Fruit fly (Drosophila melanogaster) whole organism, pupa: ENCODE measurements around the gene CG45413.

ENCODE experiments used
- CG10348 ChIP-seq: fragments of 200-800 bp; sonication (Bioruptor generic); IDR thresholded peaks from 2 replicates; pipeline ENCODE4 v1.3.6; 2022; ENCODE audit warnings: missing biosample characterization, missing genetic modification characterization
- CG12605 ChIP-seq: fragments of 200-800 bp; sonication (Bioruptor generic); IDR thresholded peaks from 2 replicates; pipeline ENCODE4 v1.3.6; 2022; ENCODE audit warnings: missing biosample characterization, missing genetic modification characterization
- CG14655 ChIP-seq: fragments of 200-800 bp; sonication (Bioruptor generic); optimal IDR thresholded peaks from 3 replicates; lab custom pipeline; 2017; ENCODE audit warnings: mild to moderate bottlenecking, missing biosample characterization, missing genetic modification reagents, missing genetic modification characterization
- CG17806 ChIP-seq: fragments of 200-800 bp; sonication (Bioruptor generic); optimal IDR thresholded peaks from 2 replicates; lab custom pipeline; 2018; ENCODE audit warnings: missing biosample characterization, mild to moderate bottlenecking, missing genetic modification characterization, moderate library complexity
- CG32121 ChIP-seq: fragments of 200-800 bp; sonication (Bioruptor generic); IDR thresholded peaks from 2 replicates; pipeline ENCODE4 v1.3.6; 2022; ENCODE audit warnings: missing biosample characterization, missing genetic modification characterization
- CG34367 ChIP-seq: fragments of 200-800 bp; sonication (Bioruptor generic); optimal IDR thresholded peaks from 2 replicates; lab custom pipeline; 2018; ENCODE audit warnings: missing biosample characterization, mild to moderate bottlenecking, missing genetic modification characterization
- CG9948 ChIP-seq: fragments of 200-800 bp; sonication (Bioruptor generic); optimal IDR thresholded peaks from 2 replicates; lab custom pipeline; 2018; ENCODE audit warnings: missing biosample characterization, mild to moderate bottlenecking, missing genetic modification characterization, moderate library complexity
- EcR ChIP-seq: fragments of 200-800 bp; sonication (Bioruptor generic); optimal IDR thresholded peaks from 3 replicates; lab custom pipeline; 2019; ENCODE audit warnings: missing biosample characterization, missing genetic modification characterization, mild to moderate bottlenecking, moderate library complexity, missing genetic modification reagents
- Pif1A ChIP-seq: fragments of 200-800 bp; sonication (Bioruptor generic); optimal IDR thresholded peaks from 3 replicates; lab custom pipeline; 2016; ENCODE audit warnings: missing biosample characterization, missing genetic modification characterization
- Pif1B ChIP-seq: fragments of 200-800 bp; sonication (Bioruptor generic); optimal IDR thresholded peaks from 3 replicates; lab custom pipeline; 2016; ENCODE audit warnings: missing biosample characterization, missing genetic modification characterization
- Snoo ChIP-seq: fragments of 200-800 bp; sonication (Bioruptor generic); optimal IDR thresholded peaks from 3 replicates; lab custom pipeline; 2017; ENCODE audit warnings: missing biosample characterization, mild to moderate bottlenecking, missing genetic modification characterization, inconsistent platforms
- fd96Ca ChIP-seq: fragments of 200-800 bp; sonication (Bioruptor generic); IDR thresholded peaks from 3 replicates; pipeline ENCODE4 v1.3.6; 2022; ENCODE audit warnings: missing biosample characterization, missing genetic modification characterization
- gl ChIP-seq: fragments of 200-800 bp; sonication (Bioruptor generic); optimal IDR thresholded peaks from 2 replicates; lab custom pipeline; 2018; ENCODE audit warnings: missing biosample characterization, mild to moderate bottlenecking, missing genetic modification characterization
- rn ChIP-seq: fragments of 200-800 bp; sonication (Bioruptor generic); IDR thresholded peaks from 2 replicates; pipeline ENCODE4 v1.3.6; 2022; ENCODE audit warnings: missing biosample characterization, missing genetic modification characterization

dm6 chr3L:6885666-6886335, 45.9 kb downstream of the CG45413 start:
- TF ChIP-seq EcR (GFP tag; lab: Kevin White, UChicago) (no peak), Snoo (no peak), fd96Ca (no peak), CG9948 (tag; lab: Kevin White, UChicago) (no peak), CG34367 (tag; lab: Kevin White, UChicago) (no peak), CG14655 (GFP tag; lab: Kevin White, UChicago) (no peak), Pif1B (GFP tag; lab: Kevin White, UChicago) (no peak), gl (tag; lab: Kevin White, UChicago) (no peak), rn (GFP tag; lab: Robert Waterston, UW) (no peak), CG32121 (no peak), CG10348 (GFP tag; lab: Robert Waterston, UW) (no peak), CG17806 (no peak), CG12605 (no peak), Pif1A (GFP tag; lab: Kevin White, UChicago) (no peak)
